Fruit fly (Drosophila melanogaster): Measurements from ENCODE around the gene ush.

Gene ush

dm6 chr2L:497657-498473 lies 21.8 kb downstream of the ush start (continued):
- TF ChIP-seq Hand (GFP tag; optimal IDR thresholded peaks at IDR 0.05) (no peak), Jarid2 (GFP tag; optimal IDR thresholded peaks at IDR 0.05) (no peak), pum (GFP tag; optimal IDR thresholded peaks at IDR 0.05) (no peak), org-1 (GFP tag; optimal IDR thresholded peaks at IDR 0.05) (no peak), pho (GFP tag; optimal IDR thresholded peaks at IDR 0.05) (no peak), TFAM (GFP tag; optimal IDR thresholded peaks at IDR 0.05) (no peak), Dref (GFP tag; IDR thresholded peaks at IDR 0.05) (no peak), B-H2 (GFP tag; optimal IDR thresholded peaks at IDR 0.05) (no peak), CG8281 (tag; optimal IDR thresholded peaks at IDR 0.05) (no peak), CG32532 (GFP tag; IDR thresholded peaks at IDR 0.05) (no peak), crp (GFP tag; optimal IDR thresholded peaks at IDR 0.05) (no peak), fd64A (GFP tag; optimal IDR thresholded peaks at IDR 0.05) (no peak), Abd-B (GFP tag; optimal IDR thresholded peaks at IDR 0.05) (no peak), ara (GFP tag; IDR thresholded peaks at IDR 0.05) (no peak), CrebB (tag; optimal IDR thresholded peaks at IDR 0.05) (no peak), CG7745 (tag; optimal IDR thresholded peaks at IDR 0.05) (peak; percentile 75), ewg (GFP tag; optimal IDR thresholded peaks at IDR 0.05) (no peak), esg (GFP tag; conservative IDR thresholded peaks at IDR 0.05) (no peak), exex (tag; optimal IDR thresholded peaks at IDR 0.05) (peak; percentile 96), CG1647 (GFP tag; optimal IDR thresholded peaks at IDR 0.05) (no peak), BtbVII (GFP tag; optimal IDR thresholded peaks at IDR 0.05) (no peak), NC2β (GFP tag; optimal IDR thresholded peaks at IDR 0.05) (no peak), NfI (GFP tag; optimal IDR thresholded peaks at IDR 0.05) (no peak), inv (GFP tag; IDR thresholded peaks at IDR 0.05; ENCODE audit: partially characterized antibody) (no peak), CG10565 (GFP tag; optimal IDR thresholded peaks at IDR 0.05) (no peak), Antp (GFP tag; optimal IDR thresholded peaks at IDR 0.05) (no peak), CG18619 (GFP tag; optimal IDR thresholded peaks at IDR 0.05) (no peak), CG11560 (tag; IDR thresholded peaks at IDR 0.05) (no peak), br (optimal IDR thresholded peaks at IDR 0.05) (no peak), Bgb (GFP tag; IDR thresholded peaks at IDR 0.05; ENCODE audit: partially characterized antibody) (no peak), Rfx (GFP tag; IDR thresholded peaks at IDR 0.05) (no peak), CkIIα-i1 (GFP tag; IDR thresholded peaks at IDR 0.05) (no peak), hbn (GFP tag; IDR thresholded peaks at IDR 0.05; ENCODE audit: partially characterized antibody) (no peak), HmgD (GFP tag; optimal IDR thresholded peaks at IDR 0.05) (no peak), CG32767 (GFP tag; IDR thresholded peaks at IDR 0.05) (no peak), gem (tag; optimal IDR thresholded peaks at IDR 0.05) (peak; percentile 13), corto (GFP tag; optimal IDR thresholded peaks at IDR 0.05) (no peak), tgo (GFP tag; IDR thresholded peaks at IDR 0.05) (no peak), fd3F (GFP tag; optimal IDR thresholded peaks at IDR 0.05) (no peak), CG14441 (GFP tag; IDR thresholded peaks at IDR 0.05) (no peak), oc (tag; optimal IDR thresholded peaks at IDR 0.05) (no peak), CG10209 (GFP tag; optimal IDR thresholded peaks at IDR 0.05) (no peak), CG6854 (GFP tag; optimal IDR thresholded peaks at IDR 0.05) (no peak), Vsx1 (GFP tag; optimal IDR thresholded peaks at IDR 0.05) (no peak), ftz-f1 (GFP tag; optimal IDR thresholded peaks at IDR 0.05) (no peak), dpn (GFP tag; optimal IDR thresholded peaks at IDR 0.05) (peak in 1 of 2 experiments; percentile 9), Aef1 (GFP tag; IDR thresholded peaks at IDR 0.05) (no peak), CG4328 (GFP tag; optimal IDR thresholded peaks at IDR 0.05) (no peak), B-H1 (GFP tag; IDR thresholded peaks at IDR 0.05) (no peak), dm (GFP tag; optimal IDR thresholded peaks at IDR 0.05) (no peak)

Measured in whole organism, embryonic.